Fruit fly (Drosophila melanogaster): ENCODE data around the gene CG42834.

DNA sequence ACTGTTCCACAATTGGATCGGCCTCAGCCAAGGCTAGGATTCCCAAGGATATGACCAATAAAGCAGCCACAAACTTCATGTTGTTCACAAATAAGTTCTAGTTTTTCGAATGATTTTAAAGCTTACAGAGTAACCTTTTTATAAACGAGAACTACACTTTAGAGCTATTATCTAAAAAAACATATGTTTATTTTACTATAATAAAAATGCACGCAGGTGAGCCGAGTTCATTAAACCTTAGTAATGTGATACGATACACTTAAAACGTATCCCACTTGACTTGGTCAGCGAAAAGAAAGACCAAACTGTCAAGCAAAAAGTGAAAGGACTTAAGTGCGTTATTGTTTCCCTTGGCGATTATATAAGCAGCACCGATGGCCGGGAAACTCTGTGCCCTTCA, 15.8 kb downstream of the CG42834 start, which contains the start of gene CG44090:
- TF ChIP-seq br (optimal IDR thresholded peaks at IDR 0.05) (no peak), pzg (GFP tag; optimal IDR thresholded peaks at IDR 0.05) (no peak), Dad (GFP tag; optimal IDR thresholded peaks at IDR 0.05) (no peak)
